Worm (Caenorhabditis elegans) whole organism, mixed stage, embryonic: ENCODE data around the gene R03G8.3.

Source experiments
- M03D4.4 ChIP-seq: sonication (generic microtip); optimal IDR thresholded peaks from 2 replicates; lab custom pipeline; 2017; ENCODE audit warnings: mild to moderate bottlenecking, missing genetic modification characterization, missing compliant biosample characterization
- blmp-1 ChIP-seq: fragments of 150-350 bp; optimal IDR thresholded peaks from 2 replicates; lab custom pipeline; 2014; ENCODE audit warnings: missing biosample characterization, missing genetic modification characterization
- ceh-43 ChIP-seq: fragments of 200-800 bp; sonication (Bioruptor generic); optimal IDR thresholded peaks from 2 replicates; lab custom pipeline; 2018; ENCODE audit warnings: mild to moderate bottlenecking, missing genetic modification characterization, moderate library complexity, missing compliant biosample characterization
- ces-1 ChIP-seq: fragments of 150-350 bp; optimal IDR thresholded peaks from 2 replicates; lab custom pipeline; 2014; ENCODE audit warnings: missing biosample characterization, missing genetic modification reagents, missing genetic modification characterization
- cnd-1 ChIP-seq: fragments of 200-800 bp; sonication (Bioruptor generic); optimal IDR thresholded peaks from 2 replicates; lab custom pipeline; 2018; ENCODE audit warnings: mild to moderate bottlenecking, missing genetic modification characterization, missing compliant biosample characterization
- elt-1 ChIP-seq: sonication (generic microtip); optimal IDR thresholded peaks from 2 replicates; lab custom pipeline; 2017; ENCODE audit warnings: missing genetic modification characterization, mild to moderate bottlenecking, missing compliant biosample characterization, antibody characterized with exemption, moderate library complexity, borderline replicate concordance; ENCODE audit not compliant: insufficient read depth
- elt-3 ChIP-seq: fragments of 150-350 bp; optimal IDR thresholded peaks from 2 replicates; lab custom pipeline; 2014; ENCODE audit warnings: missing biosample characterization, missing genetic modification characterization
- flh-1 ChIP-seq: fragments of 200-800 bp; sonication (Bioruptor generic); optimal IDR thresholded peaks from 2 replicates; lab custom pipeline; 2018; ENCODE audit warnings: mild to moderate bottlenecking, missing genetic modification characterization, moderate library complexity, missing compliant biosample characterization
- ham-2 ChIP-seq: fragments of 200-800 bp; sonication (Bioruptor generic); optimal IDR thresholded peaks from 2 replicates; lab custom pipeline; 2018; ENCODE audit warnings: mild to moderate bottlenecking, missing genetic modification characterization, missing compliant biosample characterization
- hlh-1 ChIP-seq: fragments of 150-350 bp; optimal IDR thresholded peaks from 2 replicates; lab custom pipeline; 2014; ENCODE audit warnings: missing biosample characterization, missing genetic modification reagents, missing genetic modification characterization
- lin-13 ChIP-seq: fragments of 150-350 bp; optimal IDR thresholded peaks from 2 replicates; lab custom pipeline; 2014; ENCODE audit warnings: missing biosample characterization, missing genetic modification characterization
- lin-32 ChIP-seq: fragments of 200-800 bp; sonication (Bioruptor generic); optimal IDR thresholded peaks from 2 replicates; lab custom pipeline; 2018; ENCODE audit warnings: mild to moderate bottlenecking, missing genetic modification characterization, missing compliant biosample characterization
- lsy-2 ChIP-seq: fragments of 150-350 bp; optimal IDR thresholded peaks from 2 replicates; lab custom pipeline; 2014; ENCODE audit warnings: missing biosample characterization, missing genetic modification characterization
- mab-5 ChIP-seq: fragments of 150-350 bp; optimal IDR thresholded peaks from 2 replicates; lab custom pipeline; 2014; ENCODE audit warnings: missing biosample characterization, missing genetic modification characterization
- mep-1 ChIP-seq: fragments of 150-350 bp; optimal IDR thresholded peaks from 2 replicates; lab custom pipeline; 2017; ENCODE audit warnings: missing biosample characterization, missing genetic modification reagents, missing genetic modification characterization, inconsistent platforms
- mls-2 ChIP-seq: sonication (generic microtip); optimal IDR thresholded peaks from 2 replicates; lab custom pipeline; 2016; ENCODE audit warnings: mild to moderate bottlenecking, missing genetic modification characterization, moderate library complexity, missing compliant biosample characterization
- nhr-2 ChIP-seq: fragments of 150-350 bp; optimal IDR thresholded peaks from 2 replicates; lab custom pipeline; 2014; ENCODE audit warnings: missing biosample characterization, missing genetic modification characterization
- nhr-237 ChIP-seq: fragments of 150-350 bp; optimal IDR thresholded peaks from 2 replicates; lab custom pipeline; 2014; ENCODE audit warnings: missing biosample characterization, missing genetic modification characterization
- sem-2 ChIP-seq: fragments of 200-800 bp; sonication (Bioruptor generic); optimal IDR thresholded peaks from 2 replicates; lab custom pipeline; 2018; ENCODE audit warnings: mild to moderate bottlenecking, missing genetic modification characterization, missing compliant biosample characterization
- snpc-4 ChIP-seq: fragments of 150-350 bp; optimal IDR thresholded peaks from 2 replicates; lab custom pipeline; 2014; ENCODE audit warnings: missing biosample characterization, missing genetic modification characterization
- zip-8 ChIP-seq: fragments of 150-350 bp; optimal IDR thresholded peaks from 2 replicates; lab custom pipeline; 2014; ENCODE audit warnings: missing biosample characterization, missing genetic modification characterization
- ztf-11 ChIP-seq: fragments of 150-350 bp; optimal IDR thresholded peaks from 2 replicates; lab custom pipeline; 2014; ENCODE audit warnings: missing biosample characterization, missing genetic modification characterization

Gene R03G8.3

DNA sequence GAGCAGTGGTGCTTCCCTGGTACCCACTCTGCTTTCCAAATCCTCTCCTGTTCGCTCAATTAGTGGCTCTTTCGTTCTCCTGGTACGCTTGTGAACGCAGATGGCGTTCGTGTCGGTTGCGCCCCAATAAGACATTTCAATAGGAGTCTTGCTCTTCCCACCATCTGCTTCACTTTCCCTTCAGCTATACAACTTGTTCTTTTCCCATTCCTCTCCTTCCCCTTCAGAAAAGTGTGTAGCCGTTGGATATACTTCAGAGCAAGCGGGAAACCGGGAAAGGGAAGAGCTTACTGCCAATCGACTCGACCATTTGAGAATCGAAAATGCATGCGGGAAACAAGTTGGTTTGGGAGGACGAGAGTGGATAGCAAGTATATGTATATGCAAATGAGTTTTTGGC is 52.5 kb downstream of the R03G8.3 start:
- no peak for TF ChIP-seq blmp-1
- TF ChIP-seq hlh-1 (tag; lab: Kevin White, UChicago): no peak
- TF ChIP-seq nhr-2 (tag; lab: Kevin White, UChicago): no peak
- TF ChIP-seq snpc-4: no peak
- TF ChIP-seq flh-1: no peak
- TF ChIP-seq elt-1 (tag; lab: Kevin White, UChicago): no peak
- TF ChIP-seq zip-8 (tag; lab: Kevin White, UChicago): no peak
- TF ChIP-seq lsy-2 (tag; lab: Kevin White, UChicago): no peak
- TF ChIP-seq mep-1: no peak
- TF ChIP-seq elt-3: no peak
- no peak for TF ChIP-seq ztf-11 (tag; lab: Kevin White, UChicago)
- TF ChIP-seq mab-5 (tag; lab: Kevin White, UChicago): no peak
- no peak for TF ChIP-seq M03D4.4 (tag; lab: Kevin White, UChicago)
- peak; percentile 53 for TF ChIP-seq lin-32 (GFP tag; lab: Kevin White, UChicago)
- TF ChIP-seq ces-1 (GFP tag; lab: Kevin White, UChicago): peak; percentile 71
- peak; percentile 91 for TF ChIP-seq cnd-1 (tag; lab: Kevin White, UChicago)
- no peak for TF ChIP-seq ham-2
- no peak for TF ChIP-seq lin-13 (tag; lab: Kevin White, UChicago)
- no peak for TF ChIP-seq ceh-43 (GFP tag; lab: Kevin White, UChicago)
- TF ChIP-seq sem-2 (GFP tag; lab: Kevin White, UChicago): no peak
- TF ChIP-seq mls-2 (tag; lab: Kevin White, UChicago): no peak
- TF ChIP-seq nhr-237 (tag; lab: Kevin White, UChicago): no peak
